Fruit fly (Drosophila melanogaster) whole organism, prepupa: ENCODE results near the gene CG12054.

ENCODE experiments used
- Blimp-1 ChIP-seq: fragments of 200-800 bp; sonication (Bioruptor generic); optimal IDR thresholded peaks from 3 replicates; lab custom pipeline; 2017; ENCODE audit warnings: missing biosample characterization, missing genetic modification characterization, mild to moderate bottlenecking, moderate library complexity, missing genetic modification reagents
- CG32006 ChIP-seq: fragments of 200-800 bp; sonication (Bioruptor generic); optimal IDR thresholded peaks from 3 replicates; lab custom pipeline; 2017; ENCODE audit warnings: missing biosample characterization, mild to moderate bottlenecking, missing genetic modification characterization
- CG8319 ChIP-seq: fragments of 200-800 bp; sonication (Bioruptor generic); optimal IDR thresholded peaks from 3 replicates; lab custom pipeline; 2016; ENCODE audit warnings: missing biosample characterization, missing genetic modification characterization
- Gug ChIP-seq: fragments of 200-800 bp; sonication (Bioruptor generic); IDR thresholded peaks from 2 replicates; pipeline ENCODE4 v1.3.6; 2022; ENCODE audit warnings: missing biosample characterization, missing genetic modification characterization

dm6 chr3R:31193062-31193461 lies 27.4 kb upstream of the CG12054 start, which contains the start of gene bnk:
- TF ChIP-seq Gug (GFP tag; lab: Robert Waterston, UW) (no peak), CG8319 (no peak), Blimp-1 (no peak), CG32006 (GFP tag; lab: Kevin White, UChicago) (no peak)
